Worm (Caenorhabditis elegans): ENCODE data around the gene F54C9.11.
A peak's percentile ranks its signal among the peaks of the same experiment; 100 is the strongest.

F54C9.11 gene

ce11 chrII:8566039-8566438 is 18.8 kb downstream of the F54C9.11 start, which contains the start of gene stc-1:
Gene stc-1, minus strand, starts transcription at chrII:8566139.
- TF ChIP-seq tab-1 (GFP tag; IDR thresholded peaks at IDR 0.05) (no peak), cog-1 (tag; optimal IDR thresholded peaks at IDR 0.05) (no peak), ztf-29 (GFP tag; IDR thresholded peaks at IDR 0.05) (no peak), T22C8.4 (GFP tag; IDR thresholded peaks at IDR 0.05) (no peak), klf-2 (GFP tag; conservative IDR thresholded peaks at IDR 0.05) (no peak), flt-1 (GFP tag; IDR thresholded peaks at IDR 0.05) (no peak), med-1 (GFP tag; optimal IDR thresholded peaks at IDR 0.05; ENCODE audit: insufficient read depth) (no peak), ref-1 (GFP tag; conservative IDR thresholded peaks at IDR 0.05) (no peak), ztf-23 (GFP tag; IDR thresholded peaks at IDR 0.05) (no peak)

- TF ChIP-seq tab-1 (GFP tag; IDR thresholded peaks at IDR 0.05) (no peak), ztf-23 (GFP tag; IDR thresholded peaks at IDR 0.05) (no peak), cog-1 (tag; optimal IDR thresholded peaks at IDR 0.05) (no peak), ztf-29 (GFP tag; IDR thresholded peaks at IDR 0.05) (no peak), flt-1 (GFP tag; IDR thresholded peaks at IDR 0.05) (no peak), T22C8.4 (GFP tag; IDR thresholded peaks at IDR 0.05) (no peak), ref-1 (GFP tag; conservative IDR thresholded peaks at IDR 0.05) (no peak), klf-2 (GFP tag; conservative IDR thresholded peaks at IDR 0.05) (no peak), med-1 (GFP tag; optimal IDR thresholded peaks at IDR 0.05; ENCODE audit: insufficient read depth) (no peak)
Measured at ce11 chrII:8562002-8562401, 22.9 kb downstream of the F54C9.11 start, which contains the start of gene F54C9.14. Gene F54C9.14, plus strand, starts transcription at chrII:8562302.

- TF ChIP-seq cog-1 (tag; optimal IDR thresholded peaks at IDR 0.05) (peak; percentile 97), med-1 (GFP tag; optimal IDR thresholded peaks at IDR 0.05; ENCODE audit: insufficient read depth) (no peak), ref-1 (GFP tag; conservative IDR thresholded peaks at IDR 0.05) (peak; percentile 46), T22C8.4 (GFP tag; IDR thresholded peaks at IDR 0.05) (peak; percentile 52), klf-2 (GFP tag; conservative IDR thresholded peaks at IDR 0.05) (0 out of 2 replicates have a peak, but pooled peaks have one; percentile 51), flt-1 (GFP tag; IDR thresholded peaks at IDR 0.05) (peak; percentile 89), tab-1 (GFP tag; IDR thresholded peaks at IDR 0.05) (peak; percentile 24; the same call in 1 of the 2 replicates), ztf-23 (GFP tag; IDR thresholded peaks at IDR 0.05) (peak; percentile 92), ztf-29 (GFP tag; IDR thresholded peaks at IDR 0.05) (peak; percentile 16; the same call in 1 of the 2 replicates)
Measured at ce11 chrII:8561227-8561626, 23.7 kb downstream of the F54C9.11 start, which contains the start of gene iff-2. Gene iff-2, minus strand, starts transcription at chrII:8561367.

ce11 chrII:8559188-8559587 is 25.7 kb downstream of the F54C9.11 start:
- TF ChIP-seq flt-1 (GFP tag; IDR thresholded peaks at IDR 0.05) (no peak), med-1 (GFP tag; optimal IDR thresholded peaks at IDR 0.05; ENCODE audit: insufficient read depth) (no peak), klf-2 (GFP tag; conservative IDR thresholded peaks at IDR 0.05) (no peak), ztf-23 (GFP tag; IDR thresholded peaks at IDR 0.05) (no peak), cog-1 (tag; optimal IDR thresholded peaks at IDR 0.05) (no peak), ref-1 (GFP tag; conservative IDR thresholded peaks at IDR 0.05) (no peak), T22C8.4 (GFP tag; IDR thresholded peaks at IDR 0.05) (no peak), ztf-29 (GFP tag; IDR thresholded peaks at IDR 0.05) (no peak), tab-1 (GFP tag; IDR thresholded peaks at IDR 0.05) (no peak)

ce11 chrII:8556166-8556565 is 28.7 kb downstream of the F54C9.11 start, which contains the start of gene glb-27:
Gene glb-27, minus strand, starts transcription at chrII:8556266.
- no peak for TF ChIP-seq ztf-23 (GFP tag; IDR thresholded peaks at IDR 0.05)
- TF ChIP-seq tab-1 (GFP tag; IDR thresholded peaks at IDR 0.05) = no peak
- TF ChIP-seq med-1 (GFP tag; optimal IDR thresholded peaks at IDR 0.05; ENCODE audit: insufficient read depth) = no peak
- no peak for TF ChIP-seq flt-1 (GFP tag; IDR thresholded peaks at IDR 0.05)
- TF ChIP-seq klf-2 (GFP tag; conservative IDR thresholded peaks at IDR 0.05) = no peak
- TF ChIP-seq T22C8.4 (GFP tag; IDR thresholded peaks at IDR 0.05) = no peak
- no peak for TF ChIP-seq ztf-29 (GFP tag; IDR thresholded peaks at IDR 0.05)
- TF ChIP-seq ref-1 (GFP tag; conservative IDR thresholded peaks at IDR 0.05) = no peak
- no peak for TF ChIP-seq cog-1 (tag; optimal IDR thresholded peaks at IDR 0.05)

- TF ChIP-seq klf-2 (GFP tag; conservative IDR thresholded peaks at IDR 0.05) (no peak), ztf-29 (GFP tag; IDR thresholded peaks at IDR 0.05) (no peak), flt-1 (GFP tag; IDR thresholded peaks at IDR 0.05) (no peak), med-1 (GFP tag; optimal IDR thresholded peaks at IDR 0.05; ENCODE audit: insufficient read depth) (no peak), cog-1 (tag; optimal IDR thresholded peaks at IDR 0.05) (no peak), ref-1 (GFP tag; conservative IDR thresholded peaks at IDR 0.05) (no peak), ztf-23 (GFP tag; IDR thresholded peaks at IDR 0.05) (no peak), tab-1 (GFP tag; IDR thresholded peaks at IDR 0.05) (no peak), T22C8.4 (GFP tag; IDR thresholded peaks at IDR 0.05) (no peak)
Measured at ce11 chrII:8554568-8554967, 30.3 kb downstream of the F54C9.11 start.

- TF ChIP-seq tab-1 (GFP tag; IDR thresholded peaks at IDR 0.05) (no peak), ref-1 (GFP tag; conservative IDR thresholded peaks at IDR 0.05) (no peak), T22C8.4 (GFP tag; IDR thresholded peaks at IDR 0.05) (no peak), med-1 (GFP tag; optimal IDR thresholded peaks at IDR 0.05; ENCODE audit: insufficient read depth) (no peak), klf-2 (GFP tag; conservative IDR thresholded peaks at IDR 0.05) (no peak), cog-1 (tag; optimal IDR thresholded peaks at IDR 0.05) (no peak), ztf-23 (GFP tag; IDR thresholded peaks at IDR 0.05) (no peak), ztf-29 (GFP tag; IDR thresholded peaks at IDR 0.05) (no peak), flt-1 (GFP tag; IDR thresholded peaks at IDR 0.05) (no peak)
Measured at ce11 chrII:8551100-8551499, 33.8 kb downstream of the F54C9.11 start.

ce11 chrII:8546975-8547374 is 37.9 kb downstream of the F54C9.11 start:
- TF ChIP-seq klf-2 (GFP tag; conservative IDR thresholded peaks at IDR 0.05) = peak; percentile 84
- peak; percentile 82 for TF ChIP-seq ztf-29 (GFP tag; IDR thresholded peaks at IDR 0.05)
- peak; percentile 40 for TF ChIP-seq med-1 (GFP tag; optimal IDR thresholded peaks at IDR 0.05; ENCODE audit: insufficient read depth)
- TF ChIP-seq cog-1 (tag; optimal IDR thresholded peaks at IDR 0.05) = peak; percentile 52
- no peak; the same call in none of the 2 replicates for TF ChIP-seq ztf-23 (GFP tag; IDR thresholded peaks at IDR 0.05)
- TF ChIP-seq ref-1 (GFP tag; conservative IDR thresholded peaks at IDR 0.05) = peak; percentile 90
- TF ChIP-seq tab-1 (GFP tag; IDR thresholded peaks at IDR 0.05) = peak; percentile 91
- TF ChIP-seq flt-1 (GFP tag; IDR thresholded peaks at IDR 0.05) = peak; percentile 92
- peak; percentile 63; the same call in 1 of the 2 replicates for TF ChIP-seq T22C8.4 (GFP tag; IDR thresholded peaks at IDR 0.05)

ce11 chrII:8545315-8545714 is 39.6 kb downstream of the F54C9.11 start, which contains the start of gene decr-1.2:
Gene decr-1.2, plus strand, starts transcription at chrII:8545615.
- TF ChIP-seq ref-1 (GFP tag; conservative IDR thresholded peaks at IDR 0.05) (no peak), klf-2 (GFP tag; conservative IDR thresholded peaks at IDR 0.05) (no peak), flt-1 (GFP tag; IDR thresholded peaks at IDR 0.05) (no peak), ztf-29 (GFP tag; IDR thresholded peaks at IDR 0.05) (no peak), cog-1 (tag; optimal IDR thresholded peaks at IDR 0.05) (no peak)

All from whole organism, midembryonic.